Worm (Caenorhabditis elegans) whole organism, L2 larva: ENCODE measurements around the gene rab-37.

Source experiments
- C34F6.9 ChIP-seq: fragments of 150-350 bp; optimal IDR thresholded peaks from 2 replicates; lab custom pipeline; 2014; ENCODE audit warnings: missing biosample characterization, missing genetic modification characterization
- ama-1 ChIP-seq: fragments of 150-350 bp; optimal IDR thresholded peaks from 2 replicates; lab custom pipeline; 2018; ENCODE audit warnings: inconsistent platforms
- blmp-1 ChIP-seq: sonication (generic microtip); optimal IDR thresholded peaks from 2 replicates; lab custom pipeline; 2017; ENCODE audit warnings: missing genetic modification characterization, mild to moderate bottlenecking, missing compliant biosample characterization, antibody characterized with exemption, moderate library complexity; ENCODE audit not compliant: insufficient read depth
- mdl-1 ChIP-seq, 2 experiments: fragments of 150-350 bp in 1 of 2; sonication (generic microtip) in 1 of 2; optimal IDR thresholded peaks; 2 replicates each; lab custom pipeline; 2017; ENCODE audit warnings: missing biosample characterization in 2 of 2, missing genetic modification characterization in 2 of 2
- nhr-12 ChIP-seq: fragments of 150-350 bp; optimal IDR thresholded peaks from 2 replicates; lab custom pipeline; 2014; ENCODE audit warnings: missing biosample characterization, missing genetic modification characterization
- skn-1 ChIP-seq: sonication (generic microtip); optimal IDR thresholded peaks from 2 replicates; lab custom pipeline; 2017; ENCODE audit warnings: missing biosample characterization, missing genetic modification characterization
- snpc-4 ChIP-seq: fragments of 150-350 bp; optimal IDR thresholded peaks from 2 replicates; lab custom pipeline; 2014; ENCODE audit warnings: missing biosample characterization, missing genetic modification characterization
- zag-1 ChIP-seq: fragments of 150-350 bp; optimal IDR thresholded peaks from 2 replicates; lab custom pipeline; 2014; ENCODE audit warnings: missing biosample characterization, missing genetic modification characterization

- no peak for TF ChIP-seq mdl-1 (tag; optimal IDR thresholded peaks at IDR 0.05; lab: Kevin White, UChicago)
- TF ChIP-seq zag-1 (tag; lab: Kevin White, UChicago) = no peak
- TF ChIP-seq nhr-12 = no peak
- no peak for TF ChIP-seq skn-1 (tag; lab: Kevin White, UChicago)
- TF ChIP-seq C34F6.9 (tag; lab: Kevin White, UChicago) = no peak
- no peak for TF ChIP-seq snpc-4 (tag; lab: Kevin White, UChicago)
- no peak for TF ChIP-seq ama-1 (lab: Kevin White, UChicago)
- no peak for TF ChIP-seq blmp-1 (tag; lab: Kevin White, UChicago)
These were observed 16.4 kb upstream of the rab-37 start, which contains the start of gene srv-5 for ce11 chrX:4252047-4252446.
